Fruit fly (Drosophila melanogaster): ENCODE results near the gene CG14253.

- TF ChIP-seq CG5204 (GFP tag; optimal IDR thresholded peaks at IDR 0.05) (peak; percentile 52), ovo (GFP tag; optimal IDR thresholded peaks at IDR 0.05) (no peak), kay (GFP tag; ENCODE audit: borderline replicate concordance) (no peak), CG7101 (tag; optimal IDR thresholded peaks at IDR 0.05) (peak; percentile 86), pad (GFP tag; optimal IDR thresholded peaks at IDR 0.05) (peak; percentile 55), Hr96 (GFP tag; optimal IDR thresholded peaks at IDR 0.05) (peak; percentile 20), Clk (GFP tag; optimal IDR thresholded peaks at IDR 0.05) (no peak), bab1 (GFP tag; optimal IDR thresholded peaks at IDR 0.05) (peak; percentile 68), CG11617 (GFP tag; optimal IDR thresholded peaks at IDR 0.05) (peak; percentile 38), tj (GFP tag; optimal IDR thresholded peaks at IDR 0.05) (no peak), CG33017 (tag; optimal IDR thresholded peaks at IDR 0.05) (peak; percentile 87), CG7045 (GFP tag; optimal IDR thresholded peaks at IDR 0.05) (peak; percentile 69)
Observed at dm6 chr3R:26988412-26988981, 10.2 kb downstream of the CG14253 start, which contains the start of gene CG31075.

All from whole organism, adult.